Worm (Caenorhabditis elegans) whole organism, L1 larva: ENCODE measurements around the gene srh-104.

Source experiments
- alr-1 ChIP-seq: fragments of 200-800 bp; sonication (Bioruptor generic); optimal IDR thresholded peaks from 2 replicates; lab custom pipeline; 2018; ENCODE audit warnings: borderline replicate concordance, mild to moderate bottlenecking, missing genetic modification characterization, missing compliant biosample characterization
- ceh-63 ChIP-seq: fragments of 200-800 bp; sonication (Bioruptor generic); optimal IDR thresholded peaks from 2 replicates; lab custom pipeline; 2018; ENCODE audit warnings: mild to moderate bottlenecking, missing genetic modification characterization, missing compliant biosample characterization
- dpl-1 ChIP-seq, 3 experiments: fragments of 150-350 bp in 2 of 3; sonication (generic microtip) in 1 of 3; optimal IDR thresholded peaks; 2 replicates each; lab custom pipeline; 2014 to 2017; ENCODE audit warnings: missing biosample characterization in 3 of 3, missing genetic modification characterization in 3 of 3, missing genetic modification reagents in 3 of 3
- lin-35 ChIP-seq, 2 experiments: fragments of 150-350 bp; optimal IDR thresholded peaks; 2 replicates each; lab custom pipeline; 2014; ENCODE audit warnings: missing biosample characterization in 2 of 2, missing genetic modification characterization in 2 of 2, missing genetic modification reagents in 2 of 2
- mep-1 ChIP-seq: fragments of 150-350 bp; optimal IDR thresholded peaks from 2 replicates; lab custom pipeline; 2014; ENCODE audit warnings: missing biosample characterization, missing genetic modification characterization
- nhr-11 ChIP-seq: fragments of 150-350 bp; optimal IDR thresholded peaks from 2 replicates; lab custom pipeline; 2014; ENCODE audit warnings: missing biosample characterization, missing genetic modification characterization
- nhr-28 ChIP-seq: fragments of 150-350 bp; optimal IDR thresholded peaks from 2 replicates; lab custom pipeline; 2014; ENCODE audit warnings: missing biosample characterization, missing genetic modification characterization
- nhr-77 ChIP-seq: fragments of 150-350 bp; optimal IDR thresholded peaks from 2 replicates; lab custom pipeline; 2014; ENCODE audit warnings: missing biosample characterization, missing genetic modification characterization
- unc-130 ChIP-seq: fragments of 150-350 bp; optimal IDR thresholded peaks from 2 replicates; lab custom pipeline; 2017; ENCODE audit warnings: missing biosample characterization, missing genetic modification characterization, inconsistent platforms
- unc-62 ChIP-seq: fragments of 150-350 bp; optimal IDR thresholded peaks from 2 replicates; lab custom pipeline; 2014; ENCODE audit warnings: missing biosample characterization, missing genetic modification reagents, missing genetic modification characterization
- unc-98 ChIP-seq: fragments of 200-800 bp; sonication (Bioruptor generic); IDR thresholded peaks from 2 replicates; pipeline ENCODE4 v1.3.6; 2022; ENCODE audit warnings: missing genetic modification characterization, missing compliant biosample characterization

ce11 chrV:16258142-16258541 lies 14.2 kb upstream of the srh-104 start, which contains the start of gene nhr-218:
- TF ChIP-seq alr-1 (tag; lab: Kevin White, UChicago): no peak
- TF ChIP-seq dpl-1 (GFP tag; optimal IDR thresholded peaks at IDR 0.05; lab: Kevin White, UChicago): no peak
- TF ChIP-seq lin-35 (GFP tag; optimal IDR thresholded peaks at IDR 0.05; lab: Kevin White, UChicago): no peak
- no peak for TF ChIP-seq mep-1 (tag; lab: Kevin White, UChicago)
- no peak for TF ChIP-seq nhr-77 (tag; lab: Kevin White, UChicago)
- no peak for TF ChIP-seq ceh-63
- TF ChIP-seq nhr-28: no peak
- no peak for TF ChIP-seq unc-62 (GFP tag; lab: Kevin White, UChicago)
- no peak for TF ChIP-seq nhr-11 (tag; lab: Kevin White, UChicago)
- no peak for TF ChIP-seq unc-130
- no peak for TF ChIP-seq unc-98
